Fruit fly (Drosophila melanogaster) whole organism, pupa: ENCODE results near the gene Ets97D.

Experiments
- CG10348 ChIP-seq: fragments of 200-800 bp; sonication (Bioruptor generic); IDR thresholded peaks from 2 replicates; pipeline ENCODE4 v1.3.6; 2022; ENCODE audit warnings: missing biosample characterization, missing genetic modification characterization
- CG12605 ChIP-seq: fragments of 200-800 bp; sonication (Bioruptor generic); IDR thresholded peaks from 2 replicates; pipeline ENCODE4 v1.3.6; 2022; ENCODE audit warnings: missing biosample characterization, missing genetic modification characterization
- CG13204 ChIP-seq: fragments of 200-800 bp; sonication (Bioruptor generic); optimal IDR thresholded peaks from 2 replicates; lab custom pipeline; 2018; ENCODE audit warnings: missing biosample characterization, mild to moderate bottlenecking, missing genetic modification characterization, moderate library complexity
- CG14655 ChIP-seq: fragments of 200-800 bp; sonication (Bioruptor generic); optimal IDR thresholded peaks from 3 replicates; lab custom pipeline; 2017; ENCODE audit warnings: mild to moderate bottlenecking, missing biosample characterization, missing genetic modification reagents, missing genetic modification characterization
- CG15710 ChIP-seq: fragments of 200-800 bp; sonication (Bioruptor generic); optimal IDR thresholded peaks from 2 replicates; lab custom pipeline; 2018; ENCODE audit warnings: missing biosample characterization, mild to moderate bottlenecking, missing genetic modification characterization, moderate library complexity
- CG17806 ChIP-seq: fragments of 200-800 bp; sonication (Bioruptor generic); optimal IDR thresholded peaks from 2 replicates; lab custom pipeline; 2018; ENCODE audit warnings: missing biosample characterization, mild to moderate bottlenecking, missing genetic modification characterization, moderate library complexity
- CG32121 ChIP-seq: fragments of 200-800 bp; sonication (Bioruptor generic); IDR thresholded peaks from 2 replicates; pipeline ENCODE4 v1.3.6; 2022; ENCODE audit warnings: missing biosample characterization, missing genetic modification characterization
- CG34367 ChIP-seq: fragments of 200-800 bp; sonication (Bioruptor generic); optimal IDR thresholded peaks from 2 replicates; lab custom pipeline; 2018; ENCODE audit warnings: missing biosample characterization, mild to moderate bottlenecking, missing genetic modification characterization
- CG4496 ChIP-seq: fragments of 200-800 bp; sonication (Bioruptor generic); IDR thresholded peaks from 3 replicates; pipeline ENCODE4 v1.3.6; 2022; ENCODE audit warnings: missing biosample characterization, missing genetic modification characterization
- CG8159 ChIP-seq: fragments of 200-800 bp; sonication (Bioruptor generic); optimal IDR thresholded peaks from 3 replicates; lab custom pipeline; 2018; ENCODE audit warnings: missing biosample characterization, mild to moderate bottlenecking, missing genetic modification characterization, moderate library complexity
- CG8301 ChIP-seq: fragments of 200-800 bp; sonication (Bioruptor generic); optimal IDR thresholded peaks from 2 replicates; lab custom pipeline; 2018; ENCODE audit warnings: missing biosample characterization, mild to moderate bottlenecking, missing genetic modification characterization
- CG9948 ChIP-seq: fragments of 200-800 bp; sonication (Bioruptor generic); optimal IDR thresholded peaks from 2 replicates; lab custom pipeline; 2018; ENCODE audit warnings: missing biosample characterization, mild to moderate bottlenecking, missing genetic modification characterization, moderate library complexity
- D1 ChIP-seq: fragments of 200-800 bp; sonication (Bioruptor generic); optimal IDR thresholded peaks from 2 replicates; lab custom pipeline; 2018; ENCODE audit warnings: missing biosample characterization, mild to moderate bottlenecking, missing genetic modification characterization, moderate library complexity
- EcR ChIP-seq: fragments of 200-800 bp; sonication (Bioruptor generic); optimal IDR thresholded peaks from 3 replicates; lab custom pipeline; 2019; ENCODE audit warnings: missing biosample characterization, missing genetic modification characterization, mild to moderate bottlenecking, moderate library complexity, missing genetic modification reagents
- Ets98B ChIP-seq: fragments of 200-800 bp; sonication (Bioruptor generic); IDR thresholded peaks from 2 replicates; pipeline ENCODE4 v1.3.6; 2022; ENCODE audit warnings: missing biosample characterization, missing genetic modification characterization
- Pif1A ChIP-seq: fragments of 200-800 bp; sonication (Bioruptor generic); optimal IDR thresholded peaks from 3 replicates; lab custom pipeline; 2016; ENCODE audit warnings: missing biosample characterization, missing genetic modification characterization
- Pif1B ChIP-seq: fragments of 200-800 bp; sonication (Bioruptor generic); optimal IDR thresholded peaks from 3 replicates; lab custom pipeline; 2016; ENCODE audit warnings: missing biosample characterization, missing genetic modification characterization
- Snoo ChIP-seq: fragments of 200-800 bp; sonication (Bioruptor generic); optimal IDR thresholded peaks from 3 replicates; lab custom pipeline; 2017; ENCODE audit warnings: missing biosample characterization, mild to moderate bottlenecking, missing genetic modification characterization, inconsistent platforms
- fd96Ca ChIP-seq: fragments of 200-800 bp; sonication (Bioruptor generic); IDR thresholded peaks from 3 replicates; pipeline ENCODE4 v1.3.6; 2022; ENCODE audit warnings: missing biosample characterization, missing genetic modification characterization
- gl ChIP-seq: fragments of 200-800 bp; sonication (Bioruptor generic); optimal IDR thresholded peaks from 2 replicates; lab custom pipeline; 2018; ENCODE audit warnings: missing biosample characterization, mild to moderate bottlenecking, missing genetic modification characterization
- rn ChIP-seq: fragments of 200-800 bp; sonication (Bioruptor generic); IDR thresholded peaks from 2 replicates; pipeline ENCODE4 v1.3.6; 2022; ENCODE audit warnings: missing biosample characterization, missing genetic modification characterization

Ets97D gene

dm6 chr3R:26888086-26888724 lies 24.5 kb downstream of the Ets97D start:
- TF ChIP-seq D1 (tag; lab: Kevin White, UChicago) (no peak), fd96Ca (GFP tag; lab: Robert Waterston, UW) (no peak), CG14655 (GFP tag; lab: Kevin White, UChicago) (peak; percentile 3), CG10348 (GFP tag; lab: Robert Waterston, UW) (no peak), CG32121 (peak; percentile 31; the same call in 1 of the 2 replicates), CG17806 (no peak), Snoo (tag; lab: Kevin White, UChicago) (peak; percentile 15), CG15710 (no peak), CG34367 (no peak), Ets98B (GFP tag; lab: Robert Waterston, UW) (no peak), CG13204 (no peak), CG8301 (tag; lab: Kevin White, UChicago) (no peak), gl (tag; lab: Kevin White, UChicago) (no peak)

dm6 chr3R:26887155-26887554 lies 25.5 kb downstream of the Ets97D start:
- TF ChIP-seq CG13204 (no peak), Pif1A (GFP tag; lab: Kevin White, UChicago) (no peak), Pif1B (GFP tag; lab: Kevin White, UChicago) (no peak), CG12605 (no peak), Snoo (tag; lab: Kevin White, UChicago) (no peak), CG10348 (GFP tag; lab: Robert Waterston, UW) (no peak), CG32121 (no peak), CG14655 (GFP tag; lab: Kevin White, UChicago) (no peak), gl (tag; lab: Kevin White, UChicago) (no peak)
- TF ChIP-seq, all 21 proteins: peak for 0

DNA sequence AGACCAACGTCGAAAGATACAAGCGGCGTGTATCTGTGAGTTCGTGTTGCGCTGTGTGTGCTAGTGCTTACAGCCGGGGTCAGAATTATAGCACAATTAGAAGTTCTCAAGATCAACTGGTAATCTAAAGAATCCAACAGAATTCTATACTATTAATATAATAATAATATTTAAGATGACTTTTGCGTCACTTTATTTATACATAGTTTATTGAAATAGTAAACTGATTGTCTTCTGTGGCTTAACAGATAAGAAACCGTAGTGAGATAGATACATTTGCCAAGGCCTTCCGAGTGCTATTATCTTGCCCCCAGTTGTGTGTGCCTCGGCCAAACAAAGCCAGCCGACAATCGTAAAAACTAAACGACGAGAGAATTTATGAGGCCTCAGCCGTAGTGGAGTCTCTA lies 26.4 kb downstream of the Ets97D start:
- TF ChIP-seq CG8301 (tag; lab: Kevin White, UChicago): peak; percentile 80
- TF ChIP-seq CG32121: peak; percentile 68
- peak; percentile 36 for TF ChIP-seq D1 (tag; lab: Kevin White, UChicago)
- TF ChIP-seq CG10348 (GFP tag; lab: Robert Waterston, UW): no peak
- TF ChIP-seq CG9948 (tag; lab: Kevin White, UChicago): peak; percentile 88
- peak; percentile 64 for TF ChIP-seq CG12605
- peak; percentile 58 for TF ChIP-seq Snoo (tag; lab: Kevin White, UChicago)
- TF ChIP-seq rn (GFP tag; lab: Robert Waterston, UW): peak; percentile 41
- peak; percentile 76 for TF ChIP-seq CG34367
- peak; percentile 77 for TF ChIP-seq Pif1B (GFP tag; lab: Kevin White, UChicago)
- peak; percentile 68 for TF ChIP-seq CG4496 (GFP tag; lab: Robert Waterston, UW)
- peak; percentile 90 for TF ChIP-seq CG14655 (GFP tag; lab: Kevin White, UChicago)
- TF ChIP-seq CG13204: peak; percentile 58
- TF ChIP-seq fd96Ca (GFP tag; lab: Robert Waterston, UW): peak; percentile 80
- peak; percentile 72 for TF ChIP-seq EcR (GFP tag; lab: Kevin White, UChicago)
- peak; percentile 85 for TF ChIP-seq CG15710
- TF ChIP-seq gl (tag; lab: Kevin White, UChicago): peak; percentile 69
- TF ChIP-seq Ets98B (GFP tag; lab: Robert Waterston, UW): peak; percentile 63
- TF ChIP-seq CG17806: peak; percentile 82
- peak; percentile 62 for TF ChIP-seq Pif1A (GFP tag; lab: Kevin White, UChicago)
- peak; percentile 88 for TF ChIP-seq CG8159 (tag; lab: Kevin White, UChicago)

DNA sequence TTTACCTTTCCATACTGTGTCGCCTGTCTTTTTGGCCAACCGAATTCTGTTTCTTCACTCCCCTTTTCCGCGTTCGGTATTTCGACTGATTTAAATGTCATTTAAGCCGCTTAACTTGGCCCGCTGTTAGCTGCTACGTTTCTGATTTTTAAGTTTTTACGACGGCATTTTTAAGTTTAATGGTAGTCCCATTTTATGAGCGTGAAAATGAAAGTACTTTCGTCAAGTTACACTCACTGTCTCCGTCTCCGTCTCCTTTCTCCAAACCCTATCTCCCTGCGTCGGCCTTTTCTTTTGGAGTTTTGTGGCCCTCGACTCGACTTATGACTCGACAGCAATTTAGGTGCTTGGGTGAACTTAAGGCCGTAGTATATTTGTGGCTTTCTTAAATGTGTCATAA lies 27.5 kb downstream of the Ets97D start:
- TF ChIP-seq CG34367: no peak
- TF ChIP-seq CG8159 (tag; lab: Kevin White, UChicago): no peak
- no peak for TF ChIP-seq CG8301 (tag; lab: Kevin White, UChicago)
- no peak for TF ChIP-seq D1 (tag; lab: Kevin White, UChicago)
- no peak for TF ChIP-seq fd96Ca (GFP tag; lab: Robert Waterston, UW)
- TF ChIP-seq CG4496 (GFP tag; lab: Robert Waterston, UW): no peak
- no peak for TF ChIP-seq CG12605
- TF ChIP-seq Pif1A (GFP tag; lab: Kevin White, UChicago): no peak
- TF ChIP-seq CG9948 (tag; lab: Kevin White, UChicago): no peak
- TF ChIP-seq CG17806: no peak

- no peak for TF ChIP-seq Snoo (tag; lab: Kevin White, UChicago)
- TF ChIP-seq CG4496 (GFP tag; lab: Robert Waterston, UW): 0 out of 3 replicates have a peak, but pooled peaks have one; percentile 16
These were observed 29.7 kb downstream of the Ets97D start for dm6 chr3R:26883015-26883292.

DNA sequence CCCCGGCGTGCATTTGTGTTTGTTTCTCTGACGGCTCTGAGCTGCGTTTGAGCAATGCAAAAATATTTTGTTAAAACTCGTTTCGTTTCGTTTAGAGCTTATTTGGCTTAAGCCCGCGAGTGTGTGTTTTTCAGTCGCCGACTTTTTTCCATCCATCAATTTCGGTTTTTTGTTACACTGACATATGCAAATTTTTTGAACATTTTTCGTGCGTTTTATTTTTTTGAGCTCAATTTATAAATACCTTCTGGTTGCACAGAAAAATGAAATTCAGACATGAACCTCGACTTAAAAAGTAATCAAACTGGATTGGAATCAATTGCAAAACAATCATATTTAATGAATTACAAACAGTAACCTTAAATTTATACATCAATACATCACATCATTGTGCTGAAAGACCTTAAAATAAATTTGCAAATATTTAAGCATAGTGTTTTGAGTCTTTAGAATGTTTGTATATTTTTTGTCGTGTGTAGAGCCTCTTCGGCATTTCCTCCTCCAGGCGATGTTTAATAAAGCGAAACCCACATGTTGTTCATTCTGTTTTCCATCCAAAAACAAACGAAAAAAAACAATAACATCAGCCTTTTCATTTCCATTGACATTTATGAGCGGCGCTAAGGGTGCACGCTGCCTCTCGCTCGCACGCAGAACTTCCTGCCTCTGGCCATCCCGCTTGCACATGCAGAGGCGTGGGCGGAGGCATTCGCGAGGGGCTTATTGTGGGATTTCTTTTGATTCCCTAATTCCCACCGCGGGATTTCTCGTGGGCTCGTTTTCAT lies 30.3 kb downstream of the Ets97D start:
- TF ChIP-seq CG13204: peak; percentile 17
- TF ChIP-seq CG8159 (tag; lab: Kevin White, UChicago): peak; percentile 10
- TF ChIP-seq CG4496 (GFP tag; lab: Robert Waterston, UW): no peak
- no peak for TF ChIP-seq CG8301 (tag; lab: Kevin White, UChicago)
- no peak for TF ChIP-seq CG17806
- no peak for TF ChIP-seq CG32121
